Worm (Caenorhabditis elegans): Measurements from ENCODE around the gene prp-40.

Gene prp-40

ce11 chrIII:9542816-9543215 is 20.9 kb downstream of the prp-40 start, which contains the start of gene eif-2Balpha:
Gene eif-2Balpha, plus strand, starts transcription at chrIII:9543119.
- TF ChIP-seq hmg-4 (GFP tag; optimal IDR thresholded peaks at IDR 0.05) (no peak), tra-4 (tag; optimal IDR thresholded peaks at IDR 0.05) (no peak), flt-1 (GFP tag; IDR thresholded peaks at IDR 0.05) (no peak), tbx-11 (GFP tag; IDR thresholded peaks at IDR 0.05) (no peak), sea-1 (GFP tag; conservative IDR thresholded peaks at IDR 0.05) (no peak), ets-7 (tag; optimal IDR thresholded peaks at IDR 0.05) (no peak)

- TF ChIP-seq ceh-13 (GFP tag; optimal IDR thresholded peaks at IDR 0.05) (no peak), ets-7 (tag; optimal IDR thresholded peaks at IDR 0.05) (no peak), hnd-1 (tag; optimal IDR thresholded peaks at IDR 0.05) (no peak), ceh-36 (tag; optimal IDR thresholded peaks at IDR 0.05) (no peak), sea-1 (GFP tag; conservative IDR thresholded peaks at IDR 0.05) (no peak)
These were observed 22.2 kb downstream of the prp-40 start, which contains the start of gene ZK1098.9 for ce11 chrIII:9544125-9544524. Gene ZK1098.9, plus strand, starts transcription at chrIII:9544425.

ce11 chrIII:9544820-9545219 is 22.9 kb downstream of the prp-40 start, which contains the start of gene ZK1098.12:
Gene ZK1098.12, plus strand, starts transcription at chrIII:9545120.
- TF ChIP-seq pes-1 (GFP tag; IDR thresholded peaks at IDR 0.05) (no peak), hnd-1 (tag; optimal IDR thresholded peaks at IDR 0.05) (no peak), flt-1 (GFP tag; IDR thresholded peaks at IDR 0.05) (no peak), hmg-4 (GFP tag; optimal IDR thresholded peaks at IDR 0.05) (no peak), B0310.2 (tag; optimal IDR thresholded peaks at IDR 0.05) (no peak)

DNA sequence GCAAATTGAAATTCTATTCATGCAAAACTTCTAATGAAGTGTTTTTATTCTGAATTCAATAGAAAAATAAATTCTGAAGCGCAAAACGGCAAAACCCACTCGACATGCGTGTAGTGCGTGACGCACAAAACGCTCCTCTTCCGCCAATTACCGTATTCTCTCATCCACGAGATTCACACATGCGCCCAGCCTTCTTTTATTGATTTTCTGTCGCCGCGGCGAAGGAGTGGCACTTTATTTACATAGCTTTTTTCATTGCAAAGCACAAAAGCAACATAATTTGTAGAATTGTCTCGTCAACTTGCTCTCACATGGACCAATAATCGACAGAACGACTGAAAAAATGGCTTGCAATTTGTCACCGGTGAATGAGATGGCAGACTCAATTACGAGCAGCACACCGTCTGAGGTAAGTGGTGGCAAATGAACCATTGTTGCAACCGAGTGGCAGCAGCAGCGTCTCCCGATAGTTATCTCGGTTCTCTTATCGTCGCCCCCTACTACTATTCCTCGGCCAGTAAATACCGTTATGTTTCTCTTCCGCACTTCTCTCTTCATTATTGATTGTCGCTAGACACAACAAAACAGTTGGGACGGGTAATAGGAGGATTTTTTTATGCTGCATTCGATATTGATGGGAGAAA is 24.3 kb downstream of the prp-40 start, which contains the start of gene unc-16:
Gene unc-16 (plus strand): TSS at position 243 of the 644 bp plus-strand sequence.
- TF ChIP-seq pes-1 (GFP tag; IDR thresholded peaks at IDR 0.05): 0 out of 2 replicates have a peak, but pooled peaks have one; percentile 17
- TF ChIP-seq tra-4 (tag; optimal IDR thresholded peaks at IDR 0.05): no peak
- no peak for TF ChIP-seq scrt-1 (GFP tag; IDR thresholded peaks at IDR 0.05)
- TF ChIP-seq hnd-1 (tag; optimal IDR thresholded peaks at IDR 0.05): no peak
- TF ChIP-seq hmg-4 (GFP tag; optimal IDR thresholded peaks at IDR 0.05): peak; percentile 19
- TF ChIP-seq F13C5.2 (tag; optimal IDR thresholded peaks at IDR 0.05): peak; percentile 72

ce11 chrIII:9556300-9556699 is 34.4 kb downstream of the prp-40 start, which contains the start of gene ZK1098.11:
Gene ZK1098.11, plus strand, starts transcription at chrIII:9556600.
- TF ChIP-seq ceh-36 (tag; optimal IDR thresholded peaks at IDR 0.05) (no peak), hmbx-1 (tag; optimal IDR thresholded peaks at IDR 0.05) (no peak), flt-1 (GFP tag; IDR thresholded peaks at IDR 0.05) (no peak), B0310.2 (tag; optimal IDR thresholded peaks at IDR 0.05) (no peak), tbx-37 (GFP tag; conservative IDR thresholded peaks at IDR 0.05) (no peak), tbx-11 (GFP tag; IDR thresholded peaks at IDR 0.05) (no peak), aly-1 (tag; optimal IDR thresholded peaks at IDR 0.05) (no peak), ceh-13 (GFP tag; optimal IDR thresholded peaks at IDR 0.05) (no peak)

DNA sequence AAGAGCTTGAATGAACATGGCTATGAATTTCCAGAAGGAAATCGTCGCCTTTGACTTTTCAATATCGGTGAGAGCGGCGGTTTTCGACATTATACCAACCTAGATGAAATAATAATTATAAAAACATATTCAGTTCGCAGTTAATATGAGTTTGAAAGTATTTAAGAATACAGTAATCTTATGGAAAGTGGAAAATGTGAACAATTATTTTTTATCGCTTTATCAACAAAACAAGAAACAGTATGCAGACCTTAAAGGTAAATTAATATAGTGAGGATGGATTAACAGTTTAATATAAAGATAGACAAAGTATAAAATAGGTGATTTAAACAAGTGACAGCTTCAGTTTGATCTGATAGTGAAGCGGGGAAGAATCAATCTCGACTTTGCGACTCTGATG is 36.6 kb downstream of the prp-40 start, which contains the start of gene C48B4.6:
Gene C48B4.6 (minus strand): TSS at position 101 of the 400 bp plus-strand sequence.
- TF ChIP-seq B0310.2 (tag; optimal IDR thresholded peaks at IDR 0.05) (no peak), F13C5.2 (tag; optimal IDR thresholded peaks at IDR 0.05) (no peak), sea-1 (GFP tag; conservative IDR thresholded peaks at IDR 0.05) (no peak)

- TF ChIP-seq ceh-13 (GFP tag; optimal IDR thresholded peaks at IDR 0.05): no peak
- no peak for TF ChIP-seq tra-4 (tag; optimal IDR thresholded peaks at IDR 0.05)
- no peak for TF ChIP-seq ets-7 (tag; optimal IDR thresholded peaks at IDR 0.05)
- no peak for TF ChIP-seq F13C5.2 (tag; optimal IDR thresholded peaks at IDR 0.05)
- TF ChIP-seq ama-1 (optimal IDR thresholded peaks at IDR 0.05): no peak
- no peak for TF ChIP-seq tbx-11 (GFP tag; IDR thresholded peaks at IDR 0.05)
- TF ChIP-seq B0310.2 (tag; optimal IDR thresholded peaks at IDR 0.05): no peak
These were observed 37.6 kb downstream of the prp-40 start, which contains the start of gene C48B4.7 for ce11 chrIII:9559381-9559881. Gene C48B4.7, minus strand, starts transcription at chrIII:9559431.

- no peak for TF ChIP-seq hmg-4 (GFP tag; optimal IDR thresholded peaks at IDR 0.05)
- no peak for TF ChIP-seq scrt-1 (GFP tag; IDR thresholded peaks at IDR 0.05)
- no peak for TF ChIP-seq pes-1 (GFP tag; IDR thresholded peaks at IDR 0.05)
- no peak for TF ChIP-seq flt-1 (GFP tag; IDR thresholded peaks at IDR 0.05)
- TF ChIP-seq F13C5.2 (tag; optimal IDR thresholded peaks at IDR 0.05): no peak
- no peak for TF ChIP-seq B0310.2 (tag; optimal IDR thresholded peaks at IDR 0.05)
- TF ChIP-seq ceh-13 (GFP tag; optimal IDR thresholded peaks at IDR 0.05): no peak
- no peak for TF ChIP-seq ceh-36 (tag; optimal IDR thresholded peaks at IDR 0.05)
- no peak for TF ChIP-seq ama-1 (optimal IDR thresholded peaks at IDR 0.05)
- TF ChIP-seq sea-1 (GFP tag; conservative IDR thresholded peaks at IDR 0.05): no peak
- TF ChIP-seq ets-7 (tag; optimal IDR thresholded peaks at IDR 0.05): no peak
- TF ChIP-seq hnd-1 (tag; optimal IDR thresholded peaks at IDR 0.05): no peak
- no peak for TF ChIP-seq tra-4 (tag; optimal IDR thresholded peaks at IDR 0.05)
- no peak for TF ChIP-seq tbx-37 (GFP tag; conservative IDR thresholded peaks at IDR 0.05)
- TF ChIP-seq tbx-11 (GFP tag; IDR thresholded peaks at IDR 0.05): no peak
- TF ChIP-seq hmbx-1 (tag; optimal IDR thresholded peaks at IDR 0.05): no peak
- no peak for TF ChIP-seq aly-1 (tag; optimal IDR thresholded peaks at IDR 0.05)
These were observed 39.3 kb downstream of the prp-40 start, which contains the start of gene C48B4.8 for ce11 chrIII:9561158-9561557. Gene C48B4.8, minus strand, starts transcription at chrIII:9561258.

All from whole organism, early embryonic.